Worm (Caenorhabditis elegans) whole organism, L4 larva: ENCODE results near the gene eif-3.B.

Experiments used
- R02D3.7 ChIP-seq: fragments of 150-350 bp; sonication (generic microtip); optimal IDR thresholded peaks from 3 replicates; lab custom pipeline; 2014; ENCODE audit warnings: missing biosample characterization, missing genetic modification characterization
- ZK546.5 ChIP-seq, 2 experiments: sonication (generic microtip); optimal IDR thresholded peaks; 2 replicates each; lab custom pipeline; 2017; ENCODE audit warnings: missing biosample characterization in 2 of 2, missing genetic modification characterization in 2 of 2
- lin-13 ChIP-seq: fragments of 150-350 bp; optimal IDR thresholded peaks from 2 replicates; lab custom pipeline; 2014; ENCODE audit warnings: missing biosample characterization, missing genetic modification reagents, missing genetic modification characterization
- lin-15B ChIP-seq: fragments of 150-350 bp; sonication (generic microtip); optimal IDR thresholded peaks from 3 replicates; lab custom pipeline; 2014; ENCODE audit warnings: missing biosample characterization, missing genetic modification characterization
- lin-38 ChIP-seq: fragments of 200-800 bp; sonication (Bioruptor generic); IDR thresholded peaks from 2 replicates; pipeline ENCODE4 v1.3.6; 2022; ENCODE audit warnings: missing genetic modification reagents, missing genetic modification characterization, missing compliant biosample characterization
- pqm-1 ChIP-seq: sonication (generic microtip); optimal IDR thresholded peaks from 2 replicates; lab custom pipeline; 2017; ENCODE audit warnings: missing biosample characterization, missing genetic modification characterization
- snpc-4 ChIP-seq: fragments of 150-350 bp; optimal IDR thresholded peaks from 2 replicates; lab custom pipeline; 2014; ENCODE audit warnings: missing biosample characterization, missing genetic modification characterization

ce11 chrII:14772113-14772512 is 23.1 kb upstream of the eif-3.B start:
- TF ChIP-seq lin-15B (tag; lab: Kevin White, UChicago) (no peak), lin-13 (no peak), snpc-4 (tag; lab: Kevin White, UChicago) (no peak), pqm-1 (no peak), ZK546.5 (tag; optimal IDR thresholded peaks at IDR 0.05; lab: Kevin White, UChicago) (no peak), lin-38 (GFP tag; lab: Robert Waterston, UW) (no peak), R02D3.7 (tag; lab: Kevin White, UChicago) (no peak)
